Worm (Caenorhabditis elegans) whole organism, young adult: ENCODE results near the gene rpb-12.

Experiments used
- F22D6.2 ChIP-seq: sonication (generic microtip); optimal IDR thresholded peaks from 2 replicates; lab custom pipeline; 2016; ENCODE audit warnings: mild to moderate bottlenecking, missing genetic modification characterization, missing compliant biosample characterization
- ets-4 ChIP-seq: fragments of 200-800 bp; sonication (Bioruptor generic); optimal IDR thresholded peaks from 2 replicates; lab custom pipeline; 2018; ENCODE audit warnings: mild to moderate bottlenecking, missing genetic modification characterization, missing compliant biosample characterization
- pha-4 ChIP-seq: fragments of 150-350 bp; sonication (generic microtip); optimal IDR thresholded peaks from 2 replicates; lab custom pipeline; 2014; ENCODE audit warnings: missing biosample characterization, missing genetic modification reagents, missing genetic modification characterization

ce11 chrIV:9150175-9150574, 3.5 kb upstream of the rpb-12 start, which contains the start of gene F23B2.7:
- TF ChIP-seq F22D6.2 (tag; lab: Kevin White, UChicago): no peak
- no peak for TF ChIP-seq ets-4 (GFP tag; lab: Kevin White, UChicago)
- TF ChIP-seq pha-4 (tag; lab: Kevin White, UChicago): no peak
